Worm (Caenorhabditis elegans): ENCODE results near the gene kin-18.

The kin-18 gene

DNA sequence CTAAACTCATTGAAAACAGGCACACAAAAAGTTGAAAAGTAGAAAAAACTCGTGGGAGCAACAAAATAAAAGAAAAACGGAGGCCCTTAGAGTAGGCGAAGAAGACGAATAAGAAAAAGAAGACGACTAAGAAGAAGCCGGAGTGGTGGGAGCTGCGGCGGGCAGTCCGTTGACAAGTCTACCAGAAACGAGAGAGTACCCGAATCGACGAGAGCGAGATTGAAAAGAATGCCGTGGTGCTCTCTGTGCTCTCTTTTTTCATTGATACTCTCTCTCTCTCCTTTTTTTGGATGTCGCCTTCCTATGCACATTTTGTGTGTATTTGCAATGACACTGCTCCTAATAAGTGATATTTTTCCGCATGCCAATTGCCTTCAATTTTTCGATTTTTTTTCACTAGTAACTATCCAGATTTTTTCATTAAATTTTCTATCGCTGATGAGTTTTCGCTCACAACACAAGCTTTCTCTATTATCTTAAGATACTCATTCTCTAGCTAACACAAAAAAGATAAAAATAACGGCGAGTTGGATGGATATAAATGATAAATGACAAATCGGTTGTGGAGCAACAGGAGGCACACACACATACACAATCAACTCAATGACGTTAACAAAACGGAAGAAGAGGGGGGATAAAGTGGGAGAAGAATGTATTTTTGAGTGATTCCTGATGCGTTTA, 21.7 kb downstream of the kin-18 start:
- peak; percentile 30 for TF ChIP-seq ces-1 (GFP tag; optimal IDR thresholded peaks at IDR 0.05)
- TF ChIP-seq zip-8 (tag; optimal IDR thresholded peaks at IDR 0.05), result no peak
- no peak for TF ChIP-seq nhr-237 (tag; optimal IDR thresholded peaks at IDR 0.05)
- no peak for TF ChIP-seq drap-1 (GFP tag; optimal IDR thresholded peaks at IDR 0.05)
- peak; percentile 12 for TF ChIP-seq unc-120 (tag; optimal IDR thresholded peaks at IDR 0.05; ENCODE audit: poor library complexity, severe bottlenecking)
- TF ChIP-seq lsy-2 (tag; optimal IDR thresholded peaks at IDR 0.05), result no peak

DNA sequence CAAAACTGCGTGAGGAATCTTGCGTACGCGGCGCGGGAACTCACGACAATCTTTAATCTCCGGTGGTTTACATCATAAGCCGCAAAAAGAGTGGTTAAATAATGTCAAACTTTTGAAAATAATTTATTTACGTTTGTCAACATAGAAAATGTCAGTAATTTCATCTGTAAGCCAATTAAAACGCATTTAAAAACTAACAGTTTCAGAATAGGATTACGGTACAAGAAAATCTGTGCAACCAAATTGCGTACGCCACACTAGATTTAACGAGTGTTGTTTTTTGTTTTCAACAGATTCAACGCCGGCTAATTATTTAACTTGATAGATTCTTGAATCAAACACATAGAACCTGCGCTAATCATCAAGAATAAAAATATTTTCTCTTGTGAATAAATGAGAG, 22.4 kb downstream of the kin-18 start:
- TF ChIP-seq ceh-83 (GFP tag; optimal IDR thresholded peaks at IDR 0.05), result no peak
- no peak for TF ChIP-seq flh-1 (GFP tag; optimal IDR thresholded peaks at IDR 0.05)

DNA sequence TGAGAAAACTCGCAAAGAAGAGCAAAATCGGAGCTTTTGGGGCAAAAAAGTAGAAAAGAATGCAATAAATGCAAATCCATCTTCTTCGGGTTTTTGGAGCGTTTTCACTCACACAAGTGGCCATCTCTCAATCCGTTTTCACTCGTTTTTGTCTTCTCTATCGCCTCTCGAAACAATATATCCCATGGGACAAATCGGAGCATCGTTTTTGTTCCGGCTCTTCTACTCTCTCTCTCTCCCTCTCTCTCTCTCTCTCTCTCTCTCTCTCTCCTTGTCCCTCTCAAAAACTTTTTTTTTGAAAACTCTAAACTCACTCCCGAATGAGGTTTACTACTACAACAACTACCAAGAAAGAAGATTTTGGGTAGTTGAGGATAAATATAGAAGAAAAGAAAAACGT, 23.1 kb downstream of the kin-18 start:
- TF ChIP-seq cnd-1 (tag; optimal IDR thresholded peaks at IDR 0.05) (no peak), mab-5 (tag; optimal IDR thresholded peaks at IDR 0.05) (no peak), nhr-12 (tag; optimal IDR thresholded peaks at IDR 0.05) (no peak), ceh-39 (tag; optimal IDR thresholded peaks at IDR 0.05) (no peak), nhr-28 (tag; optimal IDR thresholded peaks at IDR 0.05) (no peak), sem-2 (GFP tag; optimal IDR thresholded peaks at IDR 0.05) (no peak), bed-3 (GFP tag; optimal IDR thresholded peaks at IDR 0.05) (no peak), mep-1 (tag; optimal IDR thresholded peaks at IDR 0.05) (no peak), lin-32 (GFP tag; optimal IDR thresholded peaks at IDR 0.05) (no peak), blmp-1 (tag; optimal IDR thresholded peaks at IDR 0.05) (no peak), mls-2 (tag; optimal IDR thresholded peaks at IDR 0.05) (no peak), unc-120 (tag; optimal IDR thresholded peaks at IDR 0.05; ENCODE audit: poor library complexity, severe bottlenecking) (no peak), nhr-237 (tag; optimal IDR thresholded peaks at IDR 0.05) (no peak), tbx-8 (GFP tag; optimal IDR thresholded peaks at IDR 0.05) (no peak), nhr-2 (tag; optimal IDR thresholded peaks at IDR 0.05) (no peak), pha-4 (tag; optimal IDR thresholded peaks at IDR 0.05) (no peak), hlh-1 (tag; optimal IDR thresholded peaks at IDR 0.05) (no peak), ztf-11 (tag; optimal IDR thresholded peaks at IDR 0.05) (no peak), lsy-2 (tag; optimal IDR thresholded peaks at IDR 0.05) (no peak), ceh-43 (GFP tag; optimal IDR thresholded peaks at IDR 0.05) (no peak)

DNA sequence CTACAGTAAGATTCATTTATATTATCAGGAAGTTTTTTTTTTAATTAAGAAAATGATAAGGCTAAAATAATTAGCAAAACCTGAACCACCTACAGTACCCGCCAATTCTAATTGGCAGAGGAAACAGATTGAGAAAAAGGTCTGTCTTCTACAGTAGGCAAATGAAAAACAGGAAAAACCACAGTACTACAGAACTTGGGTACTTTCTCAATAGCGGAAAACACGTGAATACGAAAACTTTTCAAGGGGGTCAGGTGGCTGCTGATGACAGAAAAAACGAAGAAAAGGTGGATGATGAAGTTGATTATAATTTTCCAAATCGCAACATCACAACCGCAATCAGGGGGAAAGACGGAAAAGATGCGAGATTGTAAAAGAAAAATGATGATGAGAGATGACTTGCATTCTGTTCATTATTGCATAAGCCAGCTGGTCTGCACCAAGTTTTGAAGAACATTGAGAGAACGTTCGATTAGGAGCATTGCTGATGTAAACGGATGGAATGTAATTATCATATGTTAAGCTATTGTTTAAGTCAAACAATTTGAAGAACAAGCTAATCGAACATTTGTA, 26.1 kb downstream of the kin-18 start:
- TF ChIP-seq ceh-39 (tag; optimal IDR thresholded peaks at IDR 0.05) (no peak), unc-39 (tag; optimal IDR thresholded peaks at IDR 0.05) (no peak), zip-8 (tag; optimal IDR thresholded peaks at IDR 0.05) (no peak), M03D4.4 (tag; optimal IDR thresholded peaks at IDR 0.05) (no peak), blmp-1 (tag; optimal IDR thresholded peaks at IDR 0.05) (no peak), lin-13 (tag; optimal IDR thresholded peaks at IDR 0.05) (no peak), pha-4 (tag; optimal IDR thresholded peaks at IDR 0.05) (no peak), sem-2 (GFP tag; optimal IDR thresholded peaks at IDR 0.05) (no peak), sptf-1 (tag; optimal IDR thresholded peaks at IDR 0.05) (no peak), mls-2 (tag; optimal IDR thresholded peaks at IDR 0.05) (no peak), bed-3 (GFP tag; optimal IDR thresholded peaks at IDR 0.05) (no peak), mep-1 (tag; optimal IDR thresholded peaks at IDR 0.05) (no peak), nhr-2 (tag; optimal IDR thresholded peaks at IDR 0.05) (no peak)

DNA sequence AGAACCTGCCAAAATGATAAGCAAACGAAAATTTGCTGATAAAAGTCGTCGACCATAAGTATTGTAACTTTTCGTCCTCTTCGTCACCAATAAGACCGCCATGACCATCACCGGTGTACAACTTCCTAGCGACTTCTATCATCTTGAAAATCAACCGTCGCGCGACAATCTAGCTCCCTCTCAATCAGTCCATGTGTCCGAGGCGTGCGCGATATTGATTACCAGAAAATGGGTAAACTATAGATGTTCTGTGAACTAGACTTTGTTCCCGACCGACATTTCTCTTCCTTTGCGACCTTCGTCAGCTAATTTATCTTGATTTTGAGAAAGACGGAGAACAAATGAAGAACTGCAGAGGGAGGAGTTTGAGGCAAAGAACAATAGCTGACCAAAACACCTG, 26.9 kb downstream of the kin-18 start:
- TF ChIP-seq lsy-2 (tag; optimal IDR thresholded peaks at IDR 0.05) (no peak), nhr-2 (tag; optimal IDR thresholded peaks at IDR 0.05) (no peak), nhr-28 (tag; optimal IDR thresholded peaks at IDR 0.05) (no peak), ham-2 (GFP tag; optimal IDR thresholded peaks at IDR 0.05) (no peak), snpc-4 (tag; optimal IDR thresholded peaks at IDR 0.05) (no peak), ztf-11 (tag; optimal IDR thresholded peaks at IDR 0.05) (no peak)

Measured in whole organism, mixed stage, embryonic.